Worm (Caenorhabditis elegans) whole organism, L2 larva: ENCODE results near the gene magu-4.

Experiments
- ZK546.5 ChIP-seq: sonication (generic microtip); optimal IDR thresholded peaks from 2 replicates; lab custom pipeline; 2017; ENCODE audit warnings: missing biosample characterization, missing genetic modification characterization
- ama-1 ChIP-seq: fragments of 150-350 bp; optimal IDR thresholded peaks from 2 replicates; lab custom pipeline; 2018; ENCODE audit warnings: inconsistent platforms
- nhr-12 ChIP-seq: fragments of 150-350 bp; optimal IDR thresholded peaks from 2 replicates; lab custom pipeline; 2014; ENCODE audit warnings: missing biosample characterization, missing genetic modification characterization
- nhr-21 ChIP-seq: fragments of 150-350 bp; optimal IDR thresholded peaks from 2 replicates; lab custom pipeline; 2014; ENCODE audit warnings: missing biosample characterization, missing genetic modification characterization
- nhr-6 ChIP-seq: fragments of 150-350 bp; optimal IDR thresholded peaks from 2 replicates; lab custom pipeline; 2014; ENCODE audit warnings: missing biosample characterization, missing genetic modification characterization
- nhr-77 ChIP-seq: fragments of 150-350 bp; optimal IDR thresholded peaks from 2 replicates; lab custom pipeline; 2014; ENCODE audit warnings: missing biosample characterization, missing genetic modification characterization
- peb-1 ChIP-seq: fragments of 150-350 bp; optimal IDR thresholded peaks from 2 replicates; lab custom pipeline; 2014; ENCODE audit warnings: missing biosample characterization, missing genetic modification characterization
- snpc-4 ChIP-seq: fragments of 150-350 bp; optimal IDR thresholded peaks from 2 replicates; lab custom pipeline; 2014; ENCODE audit warnings: missing biosample characterization, missing genetic modification characterization
- unc-55 ChIP-seq: fragments of 150-350 bp; sonication (generic microtip); optimal IDR thresholded peaks from 3 replicates; lab custom pipeline; 2014; ENCODE audit warnings: missing biosample characterization, missing genetic modification reagents, missing genetic modification characterization
- ztf-11 ChIP-seq: sonication (generic microtip); optimal IDR thresholded peaks from 2 replicates; lab custom pipeline; 2017; ENCODE audit warnings: missing biosample characterization, missing genetic modification characterization

DNA sequence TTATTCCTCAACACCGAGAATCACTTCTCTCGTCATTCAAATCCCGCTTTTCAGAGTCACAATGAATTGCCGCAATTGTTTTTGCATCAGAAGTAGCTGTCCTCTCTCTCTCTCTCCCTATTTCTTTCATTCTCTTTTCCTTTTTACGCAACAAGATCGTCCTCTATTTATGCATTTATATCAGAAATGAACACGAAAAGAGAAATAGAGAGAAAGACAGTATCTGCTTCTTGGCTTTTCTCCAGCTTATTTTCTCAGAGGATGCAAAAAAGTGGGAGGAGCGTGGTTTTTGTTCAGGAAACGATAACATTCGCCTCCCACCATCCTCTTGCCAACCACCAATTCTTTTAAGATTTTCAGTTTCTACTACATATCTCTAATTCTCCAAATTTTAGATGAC is 26.7 kb upstream of the magu-4 start, which contains the start of gene mam-2:
- TF ChIP-seq peb-1 (tag; lab: Kevin White, UChicago): no peak
- TF ChIP-seq ZK546.5 (tag; lab: Kevin White, UChicago): no peak
- no peak for TF ChIP-seq unc-55 (GFP tag; lab: Kevin White, UChicago)
- no peak for TF ChIP-seq nhr-77 (tag; lab: Kevin White, UChicago)
- no peak for TF ChIP-seq snpc-4 (tag; lab: Kevin White, UChicago)
- TF ChIP-seq nhr-12 (tag; lab: Kevin White, UChicago): no peak
- TF ChIP-seq ama-1 (lab: Kevin White, UChicago): no peak
- no peak for TF ChIP-seq ztf-11 (tag; lab: Kevin White, UChicago)
- no peak for TF ChIP-seq nhr-21 (tag; lab: Kevin White, UChicago)
- TF ChIP-seq nhr-6: no peak
